Fruit fly (Drosophila melanogaster) whole organism, adult: Measurements from ENCODE around the gene CG7573.

Experiments
- CG11617 ChIP-seq: fragments of 200-800 bp; sonication (Bioruptor generic); optimal IDR thresholded peaks from 2 replicates; lab custom pipeline; 2017; ENCODE audit warnings: mild to moderate bottlenecking, missing biosample characterization, missing genetic modification reagents, missing genetic modification characterization
- CG12768 ChIP-seq: fragments of 200-800 bp; sonication (Bioruptor generic); optimal IDR thresholded peaks from 2 replicates; lab custom pipeline; 2017; ENCODE audit warnings: missing biosample characterization, missing genetic modification characterization, mild to moderate bottlenecking, moderate library complexity, missing genetic modification reagents
- CG14711 ChIP-seq: fragments of 200-800 bp; sonication (Bioruptor generic); optimal IDR thresholded peaks from 2 replicates; lab custom pipeline; 2018; ENCODE audit warnings: missing biosample characterization, mild to moderate bottlenecking, missing genetic modification characterization, moderate library complexity
- CG1620 ChIP-seq: fragments of 200-800 bp; sonication (Bioruptor generic); optimal IDR thresholded peaks from 2 replicates; lab custom pipeline; 2016; ENCODE audit warnings: missing biosample characterization, missing genetic modification characterization
- CG33017 ChIP-seq: fragments of 200-800 bp; sonication (Bioruptor generic); optimal IDR thresholded peaks from 2 replicates; lab custom pipeline; 2018; ENCODE audit warnings: missing biosample characterization, mild to moderate bottlenecking, missing genetic modification characterization, moderate library complexity
- CG5204 ChIP-seq: fragments of 200-800 bp; sonication (Bioruptor generic); optimal IDR thresholded peaks from 2 replicates; lab custom pipeline; 2016; ENCODE audit warnings: missing biosample characterization, missing genetic modification characterization
- CG7045 ChIP-seq: fragments of 200-800 bp; sonication (Bioruptor generic); optimal IDR thresholded peaks from 2 replicates; lab custom pipeline; 2017; ENCODE audit warnings: missing biosample characterization, mild to moderate bottlenecking, missing genetic modification characterization
- CG7101 ChIP-seq: fragments of 200-800 bp; sonication (Bioruptor generic); optimal IDR thresholded peaks from 2 replicates; lab custom pipeline; 2018; ENCODE audit warnings: missing biosample characterization, mild to moderate bottlenecking, missing genetic modification characterization, moderate library complexity
- Clk ChIP-seq: fragments of 200-800 bp; sonication (Bioruptor generic); optimal IDR thresholded peaks from 2 replicates; lab custom pipeline; 2017; ENCODE audit warnings: missing biosample characterization, missing genetic modification characterization
- Crg-1 ChIP-seq: fragments of 200-800 bp; sonication (Bioruptor generic); optimal IDR thresholded peaks from 2 replicates; lab custom pipeline; 2016; ENCODE audit warnings: missing biosample characterization, missing genetic modification characterization
- Hr96 ChIP-seq: fragments of 200-800 bp; sonication (Bioruptor generic); optimal IDR thresholded peaks from 2 replicates; lab custom pipeline; 2016; ENCODE audit warnings: missing biosample characterization, missing genetic modification characterization
- Mnt ChIP-seq: fragments of 200-800 bp; sonication (Bioruptor generic); optimal IDR thresholded peaks from 2 replicates; lab custom pipeline; 2016; ENCODE audit warnings: missing biosample characterization, mild to moderate bottlenecking, missing genetic modification characterization
- bab1 ChIP-seq: fragments of 200-800 bp; sonication (Bioruptor generic); optimal IDR thresholded peaks from 3 replicates; lab custom pipeline; 2019; ENCODE audit warnings: missing biosample characterization, mild to moderate bottlenecking, missing genetic modification characterization, moderate library complexity
- cic ChIP-seq: fragments of 200-800 bp; sonication (Bioruptor generic); optimal IDR thresholded peaks from 2 replicates; lab custom pipeline; 2017; ENCODE audit warnings: missing biosample characterization, mild to moderate bottlenecking, missing genetic modification characterization, moderate library complexity
- cnc ChIP-seq, 2 experiments: fragments of >200 bp; optimal IDR thresholded peaks; 2 replicates each; lab custom pipeline; 2017
- kay ChIP-seq: fragments of 200-800 bp; sonication (Bioruptor generic); peaks from one replicate; lab custom pipeline; 2016; ENCODE audit warnings: missing biosample characterization, missing genetic modification characterization, borderline replicate concordance
- ovo ChIP-seq: fragments of 200-800 bp; sonication (Bioruptor generic); optimal IDR thresholded peaks from 2 replicates; lab custom pipeline; 2016; ENCODE audit warnings: missing biosample characterization, missing genetic modification characterization
- pad ChIP-seq: fragments of 200-800 bp; sonication (Bioruptor generic); optimal IDR thresholded peaks from 3 replicates; lab custom pipeline; 2017; ENCODE audit warnings: missing biosample characterization, missing genetic modification characterization, mild to moderate bottlenecking, moderate library complexity, missing genetic modification reagents
- tj ChIP-seq: fragments of 200-800 bp; sonication (Bioruptor generic); optimal IDR thresholded peaks from 3 replicates; lab custom pipeline; 2017; ENCODE audit warnings: missing biosample characterization, mild to moderate bottlenecking, missing genetic modification characterization, moderate library complexity
- toe ChIP-seq: fragments of 200-800 bp; sonication (Bioruptor generic); optimal IDR thresholded peaks from 2 replicates; lab custom pipeline; 2016; ENCODE audit warnings: missing biosample characterization, missing genetic modification characterization

Gene CG7573

DNA sequence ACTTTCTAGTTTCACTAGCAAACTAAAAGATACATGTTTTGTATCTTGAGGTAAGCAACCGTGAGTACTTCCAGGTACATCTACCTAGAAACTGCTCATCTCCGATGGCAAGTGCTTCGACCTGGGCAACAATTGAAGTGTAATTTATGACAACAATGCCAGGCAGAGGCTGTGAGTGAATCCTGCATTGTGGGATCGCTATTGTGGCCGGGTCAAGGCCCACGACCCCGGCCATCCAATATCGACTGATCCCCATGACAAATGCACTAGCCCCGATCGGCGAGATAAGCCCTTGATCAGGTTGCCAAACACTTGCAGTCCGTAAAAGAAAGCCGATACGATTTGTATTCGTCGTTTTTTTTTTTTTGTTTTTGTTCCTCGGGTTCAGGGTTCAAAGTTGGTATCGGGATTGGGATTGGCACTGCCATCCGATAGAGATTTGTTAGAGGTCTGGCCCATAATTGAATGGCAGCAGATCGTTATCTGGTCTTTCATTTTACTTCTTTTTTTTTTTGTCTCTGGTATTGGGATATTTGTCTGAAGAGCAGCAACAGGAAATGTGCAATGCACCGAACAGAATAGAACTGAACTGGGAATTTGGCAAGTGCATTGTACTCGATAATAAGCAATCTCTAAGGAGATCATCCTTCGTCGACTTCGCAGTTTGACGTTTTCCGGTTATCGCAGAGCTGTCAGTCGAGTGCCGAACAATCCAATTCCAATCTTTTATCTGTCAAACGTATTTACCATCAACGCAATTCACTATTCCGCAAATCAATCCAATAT, 33.1 kb downstream of the CG7573 start:
- TF ChIP-seq ovo (GFP tag; lab: Kevin White, UChicago) (no peak), cnc (optimal IDR thresholded peaks at IDR 0.05; lab: Kevin White, UChicago) (no peak), CG7101 (tag; lab: Kevin White, UChicago) (no peak), Hr96 (GFP tag; lab: Kevin White, UChicago) (no peak), CG1620 (GFP tag; lab: Kevin White, UChicago) (no peak), kay (GFP tag; lab: Kevin White, UChicago) (no peak), Mnt (GFP tag; lab: Kevin White, UChicago) (no peak), Crg-1 (GFP tag; lab: Kevin White, UChicago) (no peak), toe (GFP tag; lab: Kevin White, UChicago) (no peak), bab1 (GFP tag; lab: Kevin White, UChicago) (no peak), pad (GFP tag; lab: Kevin White, UChicago) (no peak), CG11617 (GFP tag; lab: Kevin White, UChicago) (no peak)

DNA sequence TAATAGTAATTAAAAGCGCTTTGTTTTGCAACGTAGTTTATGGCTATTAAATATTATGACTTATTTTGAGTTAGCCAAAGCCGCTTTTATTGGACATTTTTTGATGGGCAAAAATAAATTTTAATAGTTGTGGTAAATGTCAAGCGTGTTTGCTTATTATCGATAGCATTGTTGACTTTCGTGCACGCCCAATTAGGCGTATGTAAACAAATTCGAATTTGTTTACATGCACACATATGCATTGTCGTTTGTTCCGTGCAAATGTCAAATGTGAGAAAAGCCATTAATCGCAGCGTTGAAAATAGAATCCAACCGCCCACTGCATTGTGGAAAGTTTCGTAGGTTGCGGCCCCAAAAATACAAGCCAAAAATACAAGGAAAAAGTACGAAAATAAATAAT, 34.0 kb downstream of the CG7573 start:
- TF ChIP-seq ovo (GFP tag; lab: Kevin White, UChicago), result no peak
- peak; percentile 40 for TF ChIP-seq CG12768
- no peak for TF ChIP-seq toe (GFP tag; lab: Kevin White, UChicago)
- TF ChIP-seq Mnt (GFP tag; lab: Kevin White, UChicago), result no peak

DNA sequence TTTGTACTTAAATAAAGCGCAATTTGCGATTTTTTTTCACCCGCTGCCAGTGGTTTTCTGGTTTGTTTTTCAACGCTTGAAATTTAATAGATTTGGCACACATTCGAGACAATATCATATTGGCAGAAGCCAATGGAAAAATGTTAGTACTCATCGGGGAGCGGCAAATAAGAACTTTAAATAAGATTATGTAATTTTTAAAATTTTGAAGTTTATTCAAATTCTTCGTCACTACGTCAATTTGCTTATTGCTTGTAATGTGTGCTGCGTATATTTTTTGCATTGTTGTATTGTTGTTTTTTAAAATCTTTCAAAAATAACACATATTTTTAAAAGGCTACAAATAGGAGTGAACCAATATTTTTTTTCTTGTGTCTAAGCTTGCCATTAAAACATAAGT, 35.4 kb downstream of the CG7573 start:
- no peak for TF ChIP-seq cic (GFP tag; lab: Kevin White, UChicago)
- TF ChIP-seq CG7045 (GFP tag; lab: Kevin White, UChicago), result peak; percentile 10

DNA sequence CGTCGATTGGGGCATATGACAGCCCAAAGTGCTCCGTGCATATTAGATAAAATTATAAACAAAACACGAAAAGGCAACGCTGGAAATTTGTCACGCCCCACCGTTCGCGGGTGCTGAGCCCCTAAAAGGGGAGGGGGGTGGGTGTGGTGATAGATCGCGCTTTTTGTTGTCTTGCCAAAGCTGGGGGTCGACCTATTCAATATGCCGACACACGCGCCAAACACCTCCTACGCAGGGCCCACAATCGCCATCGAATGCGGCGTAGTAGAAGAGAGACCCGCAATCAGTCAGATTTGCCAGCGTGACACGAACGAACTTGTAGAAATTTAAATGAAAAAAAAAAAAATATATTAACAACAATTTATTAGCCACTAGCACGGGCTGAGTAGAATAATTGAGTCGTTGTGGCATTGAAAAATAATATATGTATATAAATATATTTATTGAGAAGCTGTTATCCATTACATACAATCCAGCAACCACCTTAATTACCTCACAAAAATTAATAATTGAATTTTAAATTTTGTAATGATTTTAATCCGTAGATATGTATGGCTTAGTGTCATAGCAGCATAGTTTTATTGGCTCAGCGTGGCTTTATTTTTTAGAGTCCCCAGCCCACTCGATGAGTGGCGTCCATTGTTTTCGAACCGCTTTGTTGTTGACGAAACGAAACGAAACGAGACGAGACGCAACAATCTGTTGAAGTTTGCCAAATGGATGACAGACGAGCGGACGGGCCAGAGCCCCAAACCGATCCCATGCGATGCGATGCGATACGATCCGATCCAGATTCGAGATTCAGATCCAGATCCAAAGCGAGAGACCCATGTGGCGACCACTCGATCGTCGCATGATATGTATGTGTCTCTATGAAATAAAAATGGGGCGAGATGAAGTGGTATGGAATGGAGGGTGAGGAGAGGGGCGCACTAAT, 37.7 kb downstream of the CG7573 start:
- no peak for TF ChIP-seq Hr96 (GFP tag; lab: Kevin White, UChicago)
- peak; percentile 60 for TF ChIP-seq CG5204 (GFP tag; lab: Kevin White, UChicago)
- TF ChIP-seq CG14711, result peak; percentile 82
- no peak for TF ChIP-seq toe (GFP tag; lab: Kevin White, UChicago)
- TF ChIP-seq cnc (optimal IDR thresholded peaks at IDR 0.05; lab: Kevin White, UChicago), result no peak
- peak; percentile 88 for TF ChIP-seq CG33017 (tag; lab: Kevin White, UChicago)
- no peak for TF ChIP-seq CG1620 (GFP tag; lab: Kevin White, UChicago)
- peak; percentile 65 for TF ChIP-seq ovo (GFP tag; lab: Kevin White, UChicago)
- TF ChIP-seq CG11617 (GFP tag; lab: Kevin White, UChicago), result peak; percentile 85
- peak; percentile 85 for TF ChIP-seq CG7101 (tag; lab: Kevin White, UChicago)
- TF ChIP-seq tj (GFP tag; lab: Kevin White, UChicago), result peak; percentile 76
- TF ChIP-seq kay (GFP tag; lab: Kevin White, UChicago), result no peak
- TF ChIP-seq Clk (GFP tag; lab: Kevin White, UChicago), result no peak
- TF ChIP-seq CG7045 (GFP tag; lab: Kevin White, UChicago), result peak; percentile 86
- peak; percentile 51 for TF ChIP-seq bab1 (GFP tag; lab: Kevin White, UChicago)
- peak; percentile 58 for TF ChIP-seq pad (GFP tag; lab: Kevin White, UChicago)
- peak; percentile 40 for TF ChIP-seq CG12768
- TF ChIP-seq cic (GFP tag; lab: Kevin White, UChicago), result no peak
- TF ChIP-seq Crg-1 (GFP tag; lab: Kevin White, UChicago), result no peak
- peak; percentile 8 for TF ChIP-seq Mnt (GFP tag; lab: Kevin White, UChicago)

DNA sequence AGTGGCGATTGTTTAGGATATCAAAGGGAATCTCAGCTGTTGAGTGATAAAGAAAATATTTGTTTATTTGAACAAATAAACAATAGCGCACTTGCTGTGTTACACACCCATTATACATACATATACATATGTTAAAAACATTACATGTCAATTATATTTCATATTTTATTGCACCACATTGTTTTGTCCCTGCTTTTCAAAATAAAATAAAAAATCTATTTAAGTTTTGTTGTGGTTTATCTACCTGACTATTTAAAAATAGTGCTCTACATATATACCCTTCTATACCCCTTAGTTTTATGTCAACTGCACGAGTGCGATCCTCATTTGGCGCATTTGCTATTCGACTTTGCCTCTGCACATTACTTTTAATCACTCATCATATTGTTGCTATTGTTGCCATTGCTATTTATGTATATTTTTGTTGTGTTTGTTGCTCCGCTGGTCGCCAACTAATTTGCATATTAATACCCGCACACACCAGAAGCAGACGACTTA, 38.4 kb downstream of the CG7573 start:
- TF ChIP-seq CG11617 (GFP tag; lab: Kevin White, UChicago) (peak; percentile 32), cnc (optimal IDR thresholded peaks at IDR 0.05; lab: Kevin White, UChicago) (no peak), toe (GFP tag; lab: Kevin White, UChicago) (no peak), Crg-1 (GFP tag; lab: Kevin White, UChicago) (peak; percentile 70), bab1 (GFP tag; lab: Kevin White, UChicago) (peak; percentile 57), CG12768 (peak; percentile 53), CG5204 (GFP tag; lab: Kevin White, UChicago) (peak; percentile 73), CG1620 (GFP tag; lab: Kevin White, UChicago) (peak; percentile 3), tj (GFP tag; lab: Kevin White, UChicago) (no peak), Mnt (GFP tag; lab: Kevin White, UChicago) (no peak), CG14711 (peak; percentile 85), ovo (GFP tag; lab: Kevin White, UChicago) (no peak), Hr96 (GFP tag; lab: Kevin White, UChicago) (peak; percentile 56), cic (GFP tag; lab: Kevin White, UChicago) (no peak), CG7101 (tag; lab: Kevin White, UChicago) (peak; percentile 88), CG33017 (tag; lab: Kevin White, UChicago) (peak; percentile 79), kay (GFP tag; lab: Kevin White, UChicago) (peak; percentile 11), pad (GFP tag; lab: Kevin White, UChicago) (peak; percentile 78), CG7045 (GFP tag; lab: Kevin White, UChicago) (peak; percentile 80), Clk (GFP tag; lab: Kevin White, UChicago) (peak; percentile 39)
